Worm (Caenorhabditis elegans) whole organism, young adult: ENCODE results near the gene ugt-29.

Experiments used
- B0035.1 ChIP-seq: sonication (generic microtip); optimal IDR thresholded peaks from 2 replicates; lab custom pipeline; 2016; ENCODE audit warnings: missing genetic modification characterization, mild to moderate bottlenecking, missing compliant biosample characterization, missing genotype, missing genetic modification reagents
- B0261.1 ChIP-seq: sonication (generic microtip); optimal IDR thresholded peaks from 2 replicates; lab custom pipeline; 2016; ENCODE audit warnings: mild to moderate bottlenecking, missing genetic modification characterization, moderate library complexity, missing compliant biosample characterization
- C06A6.2 ChIP-seq: fragments of 200-800 bp; sonication (Bioruptor generic); conservative IDR thresholded peaks from 2 replicates; pipeline ENCODE4 v1.3.6; 2022; ENCODE audit warnings: missing genetic modification characterization, missing compliant biosample characterization
- F37B4.10 ChIP-seq: fragments of 200-800 bp; sonication (Bioruptor generic); IDR thresholded peaks from 2 replicates; pipeline ENCODE4 v1.3.6; 2022; ENCODE audit warnings: missing genetic modification characterization, missing compliant biosample characterization
- F49E8.2 ChIP-seq: sonication (generic microtip); optimal IDR thresholded peaks from 3 replicates; lab custom pipeline; 2017; ENCODE audit warnings: missing genetic modification characterization, mild to moderate bottlenecking, missing compliant biosample characterization, antibody characterized with exemption, moderate library complexity; ENCODE audit not compliant: insufficient read depth
- F52B5.7 ChIP-seq: sonication (generic microtip); optimal IDR thresholded peaks from 2 replicates; lab custom pipeline; 2016; ENCODE audit warnings: mild to moderate bottlenecking, missing genetic modification characterization, missing compliant biosample characterization
- F55B11.4 ChIP-seq: sonication (generic microtip); optimal IDR thresholded peaks from 2 replicates; lab custom pipeline; 2016; ENCODE audit warnings: missing compliant biosample characterization, missing genetic modification characterization, borderline replicate concordance; ENCODE audit not compliant: insufficient read depth
- F57A8.1 ChIP-seq: fragments of 200-800 bp; sonication (Bioruptor generic); optimal IDR thresholded peaks from 2 replicates; lab custom pipeline; 2018; ENCODE audit warnings: mild to moderate bottlenecking, missing genetic modification characterization, moderate library complexity, missing compliant biosample characterization
- F57C9.4 ChIP-seq: sonication (generic microtip); optimal IDR thresholded peaks from 2 replicates; lab custom pipeline; 2017; ENCODE audit warnings: mild to moderate bottlenecking, missing genetic modification characterization, missing compliant biosample characterization
- T07F8.4 ChIP-seq: sonication (generic microtip); optimal IDR thresholded peaks from 2 replicates; lab custom pipeline; 2016; ENCODE audit warnings: mild to moderate bottlenecking, missing genetic modification characterization, moderate library complexity, missing compliant biosample characterization
- Y53G8AR.9 ChIP-seq: fragments of 200-800 bp; sonication (Bioruptor generic); conservative IDR thresholded peaks from 2 replicates; pipeline ENCODE4 v1.3.6; 2022; ENCODE audit warnings: missing genetic modification reagents, missing genetic modification characterization, missing compliant biosample characterization
- Y56A3A.18 ChIP-seq: fragments of 200-800 bp; sonication (Bioruptor generic); IDR thresholded peaks from 2 replicates; pipeline ENCODE4 v1.3.6; 2022; ENCODE audit warnings: missing genetic modification reagents, missing genetic modification characterization, missing compliant biosample characterization
- ZK185.1 ChIP-seq: sonication (generic microtip); optimal IDR thresholded peaks from 2 replicates; lab custom pipeline; 2016; ENCODE audit warnings: mild to moderate bottlenecking, missing genetic modification characterization, missing compliant biosample characterization; ENCODE audit not compliant: poor library complexity, severe bottlenecking
- atf-7 ChIP-seq: sonication (generic microtip); optimal IDR thresholded peaks from 2 replicates; lab custom pipeline; 2017; ENCODE audit warnings: mild to moderate bottlenecking, missing genetic modification characterization, missing compliant biosample characterization
- athp-1 ChIP-seq: sonication (generic microtip); optimal IDR thresholded peaks from 2 replicates; lab custom pipeline; 2017; ENCODE audit warnings: mild to moderate bottlenecking, missing genetic modification characterization, missing compliant biosample characterization
- attf-3 ChIP-seq: fragments of 200-800 bp; sonication (Bioruptor generic); conservative IDR thresholded peaks from 2 replicates; pipeline ENCODE4 v1.3.6; 2022; ENCODE audit warnings: missing genetic modification reagents, missing genetic modification characterization, missing compliant biosample characterization
- bed-2 ChIP-seq: fragments of 200-800 bp; sonication (Bioruptor generic); IDR thresholded peaks from 2 replicates; pipeline ENCODE4 v1.3.6; 2022; ENCODE audit warnings: missing genetic modification reagents, missing genetic modification characterization, missing compliant biosample characterization
- ccch-3 ChIP-seq: fragments of 200-800 bp; sonication (Bioruptor generic); optimal IDR thresholded peaks from 2 replicates; lab custom pipeline; 2018; ENCODE audit warnings: mild to moderate bottlenecking, missing genetic modification characterization, missing compliant biosample characterization
- cebp-1 ChIP-seq, 2 experiments: fragments of 200-800 bp in 1 of 2; sonication (Bioruptor generic) in 1 of 2; sonication (generic microtip) in 1 of 2; IDR thresholded peaks in 1 of 2; optimal IDR thresholded peaks in 1 of 2; 2 replicates each; pipeline versions ENCODE4 v1.3.6 to Lab custom; 2017 to 2022; ENCODE audit warnings: missing compliant biosample characterization in 2 of 2, missing genetic modification characterization in 2 of 2, mild to moderate bottlenecking in 1 of 2, missing genetic modification reagents in 1 of 2, moderate library complexity in 1 of 2
- ceh-40 ChIP-seq: fragments of 200-800 bp; sonication (Bioruptor generic); IDR thresholded peaks from 2 replicates; pipeline ENCODE4 v1.3.6; 2022; ENCODE audit warnings: missing genetic modification characterization, missing compliant biosample characterization
- ceh-79 ChIP-seq: sonication (generic microtip); optimal IDR thresholded peaks from 2 replicates; lab custom pipeline; 2017; ENCODE audit warnings: mild to moderate bottlenecking, missing genetic modification characterization, missing compliant biosample characterization
- die-1 ChIP-seq: sonication (generic microtip); optimal IDR thresholded peaks from 2 replicates; lab custom pipeline; 2016; ENCODE audit warnings: missing genotype, mild to moderate bottlenecking, missing genetic modification characterization, missing compliant biosample characterization
- efl-1 ChIP-seq: fragments of 150-350 bp; optimal IDR thresholded peaks from 2 replicates; lab custom pipeline; 2014; ENCODE audit warnings: missing biosample characterization, missing genetic modification reagents, missing genetic modification characterization
- gei-17 ChIP-seq: fragments of 200-800 bp; sonication (Bioruptor generic); optimal IDR thresholded peaks from 2 replicates; lab custom pipeline; 2018; ENCODE audit warnings: mild to moderate bottlenecking, missing genetic modification characterization, missing compliant biosample characterization
- hlh-26 ChIP-seq: fragments of 200-800 bp; sonication (Bioruptor generic); conservative IDR thresholded peaks from 2 replicates; pipeline ENCODE4 v1.3.6; 2022; ENCODE audit warnings: missing genetic modification reagents, missing genetic modification characterization, missing compliant biosample characterization
- hsf-1 ChIP-seq: fragments of 200-800 bp; sonication (Bioruptor generic); IDR thresholded peaks from 2 replicates; pipeline ENCODE4 v1.3.6; 2022; ENCODE audit warnings: missing genetic modification reagents, missing genetic modification characterization, missing compliant biosample characterization
- lir-1 ChIP-seq: fragments of 200-800 bp; sonication (Bioruptor generic); conservative IDR thresholded peaks from 2 replicates; pipeline ENCODE4 v1.3.6; 2022; ENCODE audit warnings: missing genetic modification reagents, missing genetic modification characterization, missing compliant biosample characterization
- madf-8 ChIP-seq: fragments of 200-800 bp; sonication (Bioruptor generic); conservative IDR thresholded peaks from 2 replicates; pipeline ENCODE4 v1.3.6; 2022; ENCODE audit warnings: missing genetic modification reagents, missing genetic modification characterization, missing compliant biosample characterization
- mcd-1 ChIP-seq: fragments of 200-800 bp; sonication (Bioruptor generic); IDR thresholded peaks from 2 replicates; pipeline ENCODE4 v1.3.6; 2022; ENCODE audit warnings: missing genetic modification reagents, missing genetic modification characterization, missing compliant biosample characterization
- mel-28 ChIP-seq: sonication (generic microtip); optimal IDR thresholded peaks from 2 replicates; lab custom pipeline; 2016; ENCODE audit warnings: borderline replicate concordance, mild to moderate bottlenecking, missing genetic modification characterization, missing compliant biosample characterization
- mxl-1 ChIP-seq: sonication (generic microtip); optimal IDR thresholded peaks from 2 replicates; lab custom pipeline; 2016; ENCODE audit warnings: missing genetic modification characterization, missing compliant biosample characterization
- nfya-2 ChIP-seq: fragments of 200-800 bp; sonication (Bioruptor generic); IDR thresholded peaks from 2 replicates; pipeline ENCODE4 v1.3.6; 2022; ENCODE audit warnings: missing genetic modification reagents, missing genetic modification characterization, missing compliant biosample characterization
- nhr-179 ChIP-seq: sonication (generic microtip); optimal IDR thresholded peaks from 2 replicates; lab custom pipeline; 2016; ENCODE audit warnings: mild to moderate bottlenecking, missing genetic modification characterization, missing compliant biosample characterization
- nhr-27 ChIP-seq: fragments of 200-800 bp; sonication (Bioruptor generic); optimal IDR thresholded peaks from 2 replicates; lab custom pipeline; 2018; ENCODE audit warnings: mild to moderate bottlenecking, missing genetic modification characterization, moderate library complexity, missing compliant biosample characterization
- nhr-80 ChIP-seq: sonication (generic microtip); optimal IDR thresholded peaks from 2 replicates; lab custom pipeline; 2016; ENCODE audit warnings: missing genetic modification characterization, missing compliant biosample characterization
- nhr-90 ChIP-seq: sonication (generic microtip); optimal IDR thresholded peaks from 2 replicates; lab custom pipeline; 2016; ENCODE audit warnings: missing genotype, mild to moderate bottlenecking, missing genetic modification characterization, missing compliant biosample characterization
- pbrm-1 ChIP-seq: fragments of 200-800 bp; sonication (Bioruptor generic); IDR thresholded peaks from 2 replicates; pipeline ENCODE4 v1.3.6; 2022; ENCODE audit warnings: missing genetic modification reagents, missing genetic modification characterization, missing compliant biosample characterization
- sdz-38 ChIP-seq: sonication (generic microtip); optimal IDR thresholded peaks from 2 replicates; lab custom pipeline; 2016; ENCODE audit warnings: missing genotype, missing genetic modification characterization, missing compliant biosample characterization
- sptf-2 ChIP-seq: fragments of 200-800 bp; sonication (Bioruptor generic); optimal IDR thresholded peaks from 2 replicates; lab custom pipeline; 2018; ENCODE audit warnings: mild to moderate bottlenecking, missing genetic modification characterization, missing compliant biosample characterization
- tlf-1 ChIP-seq: fragments of 200-800 bp; sonication (Bioruptor generic); optimal IDR thresholded peaks from 2 replicates; lab custom pipeline; 2018; ENCODE audit warnings: mild to moderate bottlenecking, missing genetic modification characterization, missing compliant biosample characterization
- unc-130 ChIP-seq: sonication (generic microtip); optimal IDR thresholded peaks from 2 replicates; lab custom pipeline; 2016; ENCODE audit warnings: missing genetic modification reagents, missing genetic modification characterization, missing compliant biosample characterization
- unc-62 ChIP-seq: fragments of 150-350 bp; optimal IDR thresholded peaks from 2 replicates; lab custom pipeline; 2014; ENCODE audit warnings: missing biosample characterization, missing genetic modification reagents, missing genetic modification characterization
- zfh-2 ChIP-seq: fragments of 200-800 bp; sonication (Bioruptor generic); conservative IDR thresholded peaks from 2 replicates; pipeline ENCODE4 v1.3.6; 2022; ENCODE audit warnings: missing genetic modification reagents, missing genetic modification characterization, missing compliant biosample characterization
- ztf-25 ChIP-seq: fragments of 200-800 bp; sonication (Bioruptor generic); IDR thresholded peaks from 2 replicates; pipeline ENCODE4 v1.3.6; 2022; ENCODE audit warnings: missing genetic modification reagents, missing genetic modification characterization, missing compliant biosample characterization
- ztf-28 ChIP-seq: fragments of 200-800 bp; sonication (Bioruptor generic); IDR thresholded peaks from 2 replicates; pipeline ENCODE4 v1.3.6; 2022; ENCODE audit warnings: missing genetic modification reagents, missing genetic modification characterization, missing compliant biosample characterization
- ztf-3 ChIP-seq: fragments of 200-800 bp; sonication (Bioruptor generic); optimal IDR thresholded peaks from 2 replicates; lab custom pipeline; 2018; ENCODE audit warnings: mild to moderate bottlenecking, missing genetic modification characterization, missing compliant biosample characterization
- ztf-6 ChIP-seq: fragments of 200-800 bp; sonication (Bioruptor generic); IDR thresholded peaks from 2 replicates; pipeline ENCODE4 v1.3.6; 2022; ENCODE audit warnings: missing genetic modification reagents, missing genetic modification characterization, missing compliant biosample characterization

ugt-29 gene

ce11 chrV:724946-725806 is 25.8 kb upstream of the ugt-29 start:
- TF ChIP-seq mxl-1 (tag; lab: Kevin White, UChicago) (no peak), cebp-1 (GFP tag; IDR thresholded peaks at IDR 0.05; lab: Robert Waterston, UW) (no peak), cebp-1 (tag; optimal IDR thresholded peaks at IDR 0.05; lab: Kevin White, UChicago) (peak; percentile 6), pbrm-1 (GFP tag; lab: Robert Waterston, UW) (no peak), tlf-1 (GFP tag; lab: Kevin White, UChicago) (peak; percentile 9), sdz-38 (tag; lab: Kevin White, UChicago) (no peak), gei-17 (no peak), F57A8.1 (GFP tag; lab: Kevin White, UChicago) (no peak), hsf-1 (no peak), mcd-1 (GFP tag; lab: Robert Waterston, UW) (no peak), ztf-25 (GFP tag; lab: Robert Waterston, UW) (no peak), efl-1 (no peak), B0261.1 (tag; lab: Kevin White, UChicago) (no peak), F57C9.4 (tag; lab: Kevin White, UChicago) (no peak), nhr-27 (no peak), ccch-3 (no peak), ztf-6 (GFP tag; lab: Robert Waterston, UW) (no peak), nhr-80 (tag; lab: Kevin White, UChicago) (no peak), ztf-28 (GFP tag; lab: Robert Waterston, UW) (no peak), nfya-2 (GFP tag; lab: Robert Waterston, UW) (no peak), zfh-2 (no peak), ceh-79 (tag; lab: Kevin White, UChicago) (no peak), athp-1 (tag; lab: Kevin White, UChicago) (no peak), ztf-3 (GFP tag; lab: Kevin White, UChicago) (no peak), mel-28 (no peak), Y56A3A.18 (GFP tag; lab: Robert Waterston, UW) (no peak), lir-1 (GFP tag; lab: Robert Waterston, UW) (no peak), hlh-26 (GFP tag; lab: Robert Waterston, UW) (no peak), ZK185.1 (peak; percentile 67), nhr-179 (tag; lab: Kevin White, UChicago) (no peak), B0035.1 (tag; lab: Kevin White, UChicago) (no peak), die-1 (no peak), F49E8.2 (tag; lab: Kevin White, UChicago) (no peak), nhr-90 (tag; lab: Kevin White, UChicago) (no peak), bed-2 (GFP tag; lab: Robert Waterston, UW) (no peak), Y53G8AR.9 (GFP tag; lab: Robert Waterston, UW) (peak; percentile 10), unc-62 (no peak), unc-130 (no peak), C06A6.2 (no peak; the same call in 1 of the 2 replicates), F52B5.7 (no peak), F55B11.4 (no peak), atf-7 (tag; lab: Kevin White, UChicago) (no peak), madf-8 (GFP tag; lab: Robert Waterston, UW) (no peak), sptf-2 (GFP tag; lab: Kevin White, UChicago) (no peak), F37B4.10 (no peak), attf-3 (GFP tag; lab: Robert Waterston, UW) (no peak), ceh-40 (GFP tag; lab: Robert Waterston, UW) (0 out of 2 replicates have a peak, but pooled peaks have one; percentile 5), T07F8.4 (tag; lab: Kevin White, UChicago) (no peak)
